Worm (Caenorhabditis elegans) whole organism, L1 larva: ENCODE results near the gene clec-38.
A peak's percentile ranks its signal among the peaks of the same experiment; 100 is the strongest.

ENCODE experiments used
- C34B4.2 ChIP-seq: sonication (generic microtip); optimal IDR thresholded peaks from 2 replicates; lab custom pipeline; 2017; ENCODE audit warnings: mild to moderate bottlenecking, missing genetic modification characterization, missing compliant biosample characterization
- F16B12.6 ChIP-seq: fragments of 150-350 bp; optimal IDR thresholded peaks from 2 replicates; lab custom pipeline; 2014; ENCODE audit warnings: missing biosample characterization, missing genetic modification characterization
- alr-1 ChIP-seq: fragments of 200-800 bp; sonication (Bioruptor generic); optimal IDR thresholded peaks from 2 replicates; lab custom pipeline; 2018; ENCODE audit warnings: borderline replicate concordance, mild to moderate bottlenecking, missing genetic modification characterization, missing compliant biosample characterization
- ama-1 ChIP-seq: fragments of 150-350 bp; optimal IDR thresholded peaks from 2 replicates; lab custom pipeline; 2014
- ceh-8 ChIP-seq: fragments of 200-800 bp; sonication (Bioruptor generic); optimal IDR thresholded peaks from 2 replicates; lab custom pipeline; 2018; ENCODE audit warnings: mild to moderate bottlenecking, missing genetic modification characterization, moderate library complexity, missing compliant biosample characterization
- ceh-88 ChIP-seq: fragments of 200-800 bp; sonication (Bioruptor generic); IDR thresholded peaks from 2 replicates; pipeline ENCODE4 v1.3.6; 2022; ENCODE audit warnings: missing genetic modification characterization, missing compliant biosample characterization
- ces-1 ChIP-seq: fragments of 150-350 bp; optimal IDR thresholded peaks from 2 replicates; lab custom pipeline; 2014; ENCODE audit warnings: missing biosample characterization, missing genetic modification reagents, missing genetic modification characterization
- dsc-1 ChIP-seq: sonication (generic microtip); optimal IDR thresholded peaks from 2 replicates; lab custom pipeline; 2016; ENCODE audit warnings: mild to moderate bottlenecking, missing genetic modification characterization, missing compliant biosample characterization
- efl-1 ChIP-seq, 4 experiments: fragments of 150-350 bp; optimal IDR thresholded peaks in 3 of 4; peaks in 1 of 4; 1 replicate in 1 of 4; 2 replicates in 3 of 4; lab custom pipeline; 2014; ENCODE audit warnings: missing biosample characterization in 2 of 4, missing genetic modification characterization in 2 of 4, missing genetic modification reagents in 2 of 4
- egl-13 ChIP-seq: sonication (generic microtip); optimal IDR thresholded peaks from 2 replicates; lab custom pipeline; 2016; ENCODE audit warnings: missing genotype, missing genetic modification reagents, missing genetic modification characterization, missing compliant biosample characterization
- ets-5 ChIP-seq: fragments of 200-800 bp; sonication (Bioruptor generic); IDR thresholded peaks from 2 replicates; pipeline ENCODE4 v1.3.6; 2022; ENCODE audit warnings: missing genetic modification characterization, missing compliant biosample characterization
- fkh-8 ChIP-seq: sonication (generic microtip); optimal IDR thresholded peaks from 2 replicates; lab custom pipeline; 2016; ENCODE audit warnings: mild to moderate bottlenecking, missing genetic modification characterization, missing compliant biosample characterization
- jun-1 ChIP-seq: fragments of 150-350 bp; optimal IDR thresholded peaks from 2 replicates; lab custom pipeline; 2014; ENCODE audit warnings: missing biosample characterization, missing genetic modification reagents, missing genetic modification characterization
- lin-13 ChIP-seq: fragments of 150-350 bp; optimal IDR thresholded peaks from 2 replicates; lab custom pipeline; 2014; ENCODE audit warnings: missing biosample characterization, missing genetic modification reagents, missing genetic modification characterization
- lin-35 ChIP-seq, 2 experiments: fragments of 150-350 bp; optimal IDR thresholded peaks; 2 replicates each; lab custom pipeline; 2014; ENCODE audit warnings: missing biosample characterization in 2 of 2, missing genetic modification characterization in 2 of 2, missing genetic modification reagents in 2 of 2
- mab-9 ChIP-seq: fragments of 200-800 bp; sonication (Bioruptor generic); IDR thresholded peaks from 2 replicates; pipeline ENCODE4 v1.3.6; 2022; ENCODE audit warnings: missing genetic modification reagents, missing genetic modification characterization, missing compliant biosample characterization
- mep-1 ChIP-seq: fragments of 150-350 bp; optimal IDR thresholded peaks from 2 replicates; lab custom pipeline; 2014; ENCODE audit warnings: missing biosample characterization, missing genetic modification characterization
- nhr-19 ChIP-seq: fragments of 200-800 bp; sonication (Bioruptor generic); conservative IDR thresholded peaks from 2 replicates; pipeline ENCODE4 v1.3.6; 2022; ENCODE audit warnings: missing genetic modification characterization, missing compliant biosample characterization
- nhr-47 ChIP-seq: sonication (generic microtip); optimal IDR thresholded peaks from 2 replicates; lab custom pipeline; 2016; ENCODE audit warnings: mild to moderate bottlenecking, missing genetic modification characterization, moderate library complexity, missing compliant biosample characterization
- nhr-77 ChIP-seq: fragments of 150-350 bp; optimal IDR thresholded peaks from 2 replicates; lab custom pipeline; 2014; ENCODE audit warnings: missing biosample characterization, missing genetic modification characterization
- nhr-84 ChIP-seq: sonication (generic microtip); optimal IDR thresholded peaks from 2 replicates; lab custom pipeline; 2017; ENCODE audit warnings: missing biosample characterization, missing genetic modification characterization
- nhr-85 ChIP-seq: sonication (generic microtip); peaks from one replicate; lab custom pipeline; 2016; ENCODE audit warnings: missing genetic modification characterization, inconsistent platforms, missing compliant biosample characterization
- skn-1 ChIP-seq: fragments of 150-350 bp; optimal IDR thresholded peaks from 2 replicates; lab custom pipeline; 2014; ENCODE audit warnings: missing biosample characterization, missing genetic modification characterization
- sup-37 ChIP-seq: fragments of 200-800 bp; sonication (Bioruptor generic); optimal IDR thresholded peaks from 2 replicates; lab custom pipeline; 2018; ENCODE audit warnings: mild to moderate bottlenecking, missing genetic modification characterization, missing compliant biosample characterization
- swsn-7 ChIP-seq: sonication (generic microtip); optimal IDR thresholded peaks from 2 replicates; lab custom pipeline; 2016; ENCODE audit warnings: missing genetic modification characterization, missing compliant biosample characterization
- tbx-2 ChIP-seq: sonication (generic microtip); optimal IDR thresholded peaks from 2 replicates; lab custom pipeline; 2016; ENCODE audit warnings: missing genetic modification characterization, missing compliant biosample characterization
- tlp-1 ChIP-seq: fragments of 150-350 bp; optimal IDR thresholded peaks from 2 replicates; lab custom pipeline; 2014; ENCODE audit warnings: missing biosample characterization, missing genetic modification characterization
- unc-62 ChIP-seq: fragments of 150-350 bp; optimal IDR thresholded peaks from 2 replicates; lab custom pipeline; 2014; ENCODE audit warnings: missing biosample characterization, missing genetic modification reagents, missing genetic modification characterization
- vab-15 ChIP-seq: sonication (generic microtip); optimal IDR thresholded peaks from 2 replicates; lab custom pipeline; 2017; ENCODE audit warnings: missing genotype, mild to moderate bottlenecking, missing genetic modification characterization, missing compliant biosample characterization
- xbp-1 ChIP-seq: sonication (generic microtip); optimal IDR thresholded peaks from 2 replicates; lab custom pipeline; 2016; ENCODE audit warnings: missing genetic modification characterization, missing compliant biosample characterization
- zag-1 ChIP-seq: fragments of 150-350 bp; optimal IDR thresholded peaks from 2 replicates; lab custom pipeline; 2014; ENCODE audit warnings: missing biosample characterization, missing genetic modification characterization
- zip-4 ChIP-seq: fragments of 200-800 bp; sonication (Bioruptor generic); optimal IDR thresholded peaks from 2 replicates; lab custom pipeline; 2018; ENCODE audit warnings: mild to moderate bottlenecking, missing genetic modification characterization, moderate library complexity, missing compliant biosample characterization
- ztf-11 ChIP-seq, 2 experiments: sonication (generic microtip); optimal IDR thresholded peaks; 2 replicates each; lab custom pipeline; 2016 to 2017; ENCODE audit warnings: missing genetic modification characterization in 2 of 2, missing biosample characterization in 1 of 2, missing compliant biosample characterization in 1 of 2

The clec-38 gene

ce11 chrV:16697178-16697577, 38.2 kb downstream of the clec-38 start, which contains the start of gene srw-41:
TSS of gene srw-41 (plus strand) at chrV:16697478.
- TF ChIP-seq nhr-47 (tag; lab: Kevin White, UChicago) (no peak), tlp-1 (tag; lab: Kevin White, UChicago) (no peak)
- TF ChIP-seq, all 84 proteins: peak for 0

- no peak for TF ChIP-seq alr-1 (tag; lab: Kevin White, UChicago)
- no peak for TF ChIP-seq fkh-8
- no peak for TF ChIP-seq efl-1 (optimal IDR thresholded peaks at IDR 0.05; lab: Kevin White, UChicago)
- peak in 1 of 2 experiments; percentile 79 for TF ChIP-seq efl-1 (GFP tag; optimal IDR thresholded peaks at IDR 0.05 in 1 of 2; lab: Kevin White, UChicago)
- TF ChIP-seq ztf-11 (tag; optimal IDR thresholded peaks at IDR 0.05; lab: Kevin White, UChicago) = no peak
Observed at ce11 chrV:16695499-16695898, 39.9 kb downstream of the clec-38 start.

ce11 chrV:16694538-16694937, 40.9 kb downstream of the clec-38 start, which contains the start of gene srz-101:
TSS of gene srz-101 (plus strand) at chrV:16694838.
- TF ChIP-seq ceh-8 (GFP tag; lab: Kevin White, UChicago) = no peak
- no peak for TF ChIP-seq mab-9
- TF ChIP-seq sup-37 (GFP tag; lab: Kevin White, UChicago) = no peak
- TF ChIP-seq xbp-1 (tag; lab: Kevin White, UChicago) = no peak
- no peak for TF ChIP-seq zag-1 (tag; lab: Kevin White, UChicago)
- no peak for TF ChIP-seq unc-62 (GFP tag; lab: Kevin White, UChicago)
- TF ChIP-seq jun-1 (tag; lab: Kevin White, UChicago) = no peak
- no peak for TF ChIP-seq egl-13
- no peak for TF ChIP-seq lin-35 (GFP tag; optimal IDR thresholded peaks at IDR 0.05; lab: Kevin White, UChicago)
- no peak for TF ChIP-seq F16B12.6 (tag; lab: Kevin White, UChicago)
- no peak for TF ChIP-seq mep-1 (tag; lab: Kevin White, UChicago)
- TF ChIP-seq nhr-47 (tag; lab: Kevin White, UChicago) = no peak
- no peak for TF ChIP-seq fkh-8
- no peak for TF ChIP-seq zip-4 (GFP tag; lab: Kevin White, UChicago)
- no peak for TF ChIP-seq nhr-85 (tag; lab: Kevin White, UChicago)
- TF ChIP-seq nhr-19 = no peak
- TF ChIP-seq, all 84 proteins: peak for 0

- no peak for TF ChIP-seq unc-62 (GFP tag; lab: Kevin White, UChicago)
- TF ChIP-seq F16B12.6 (tag; lab: Kevin White, UChicago) = no peak
- no peak for TF ChIP-seq nhr-84
- no peak for TF ChIP-seq ces-1 (GFP tag; lab: Kevin White, UChicago)
- TF ChIP-seq tbx-2 (tag; lab: Kevin White, UChicago) = no peak
- TF ChIP-seq swsn-7 = no peak
Observed at ce11 chrV:16693732-16694131, 41.7 kb downstream of the clec-38 start, which contains the start of gene srw-42. TSS of gene srw-42 (minus strand) at chrV:16693832.

DNA sequence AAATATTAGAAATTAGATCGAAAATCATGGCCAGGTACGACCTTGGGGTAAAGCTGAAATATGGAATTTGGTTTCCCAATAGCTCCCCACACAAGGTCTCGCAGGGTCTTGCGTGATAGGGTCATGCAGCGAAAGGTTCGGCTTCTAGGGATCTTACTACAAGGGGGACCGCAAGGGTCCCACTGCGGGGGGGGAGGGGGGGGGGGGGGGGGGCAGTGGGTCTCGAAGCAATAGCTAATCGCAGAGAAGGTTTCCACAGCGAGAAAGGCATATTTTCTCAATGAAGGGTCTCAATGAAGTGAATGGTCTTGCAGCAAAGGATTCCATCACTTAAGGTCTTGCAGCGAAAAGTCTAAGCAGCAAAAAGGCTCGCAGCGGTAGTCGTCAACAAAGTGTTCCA, 42.4 kb downstream of the clec-38 start:
- TF ChIP-seq ceh-8 (GFP tag; lab: Kevin White, UChicago) (peak; percentile 56), ama-1 (no peak)

ce11 chrV:16687227-16687626, 48.2 kb downstream of the clec-38 start, which contains the start of gene srz-102:
TSS of gene srz-102 (plus strand) at chrV:16687527.
- no peak for TF ChIP-seq dsc-1 (tag; lab: Kevin White, UChicago)
- TF ChIP-seq C34B4.2 = no peak
- no peak for TF ChIP-seq ceh-88
- TF ChIP-seq tlp-1 (tag; lab: Kevin White, UChicago) = no peak
- no peak for TF ChIP-seq ets-5 (GFP tag; lab: Robert Waterston, UW)
- TF ChIP-seq F16B12.6 (tag; lab: Kevin White, UChicago) = no peak
- TF ChIP-seq unc-62 (GFP tag; lab: Kevin White, UChicago) = no peak
- TF ChIP-seq zag-1 (tag; lab: Kevin White, UChicago) = no peak
- no peak for TF ChIP-seq skn-1
- TF ChIP-seq nhr-77 (tag; lab: Kevin White, UChicago) = no peak
- TF ChIP-seq vab-15 = no peak
- no peak for TF ChIP-seq fkh-8
- TF ChIP-seq lin-13 (GFP tag; lab: Kevin White, UChicago) = no peak
